Worm (Caenorhabditis elegans) whole organism, L2 larva: ENCODE data around the gene T06D8.2.

ENCODE experiments used
- C34F6.9 ChIP-seq: fragments of 150-350 bp; optimal IDR thresholded peaks from 2 replicates; lab custom pipeline; 2014; ENCODE audit warnings: missing biosample characterization, missing genetic modification characterization
- F13H6.1 ChIP-seq: sonication (generic microtip); optimal IDR thresholded peaks from 2 replicates; lab custom pipeline; 2016; ENCODE audit warnings: missing genetic modification characterization, missing compliant biosample characterization
- Y55F3AM.14 ChIP-seq: fragments of 200-800 bp; sonication (Bioruptor generic); optimal IDR thresholded peaks from 2 replicates; lab custom pipeline; 2018; ENCODE audit warnings: mild to moderate bottlenecking, missing genetic modification characterization, missing compliant biosample characterization
- ZK546.5 ChIP-seq: sonication (generic microtip); optimal IDR thresholded peaks from 2 replicates; lab custom pipeline; 2017; ENCODE audit warnings: missing biosample characterization, missing genetic modification characterization
- alr-1 ChIP-seq: fragments of 150-350 bp; optimal IDR thresholded peaks from 2 replicates; lab custom pipeline; 2014; ENCODE audit warnings: missing biosample characterization, missing genetic modification characterization
- aly-2 ChIP-seq: fragments of 150-350 bp; optimal IDR thresholded peaks from 2 replicates; lab custom pipeline; 2014; ENCODE audit warnings: missing biosample characterization, missing genetic modification characterization
- blmp-1 ChIP-seq: sonication (generic microtip); optimal IDR thresholded peaks from 2 replicates; lab custom pipeline; 2017; ENCODE audit warnings: missing genetic modification characterization, mild to moderate bottlenecking, missing compliant biosample characterization, antibody characterized with exemption, moderate library complexity; ENCODE audit not compliant: insufficient read depth
- ceh-16 ChIP-seq: fragments of 150-350 bp; optimal IDR thresholded peaks from 2 replicates; lab custom pipeline; 2014; ENCODE audit warnings: missing biosample characterization, missing genetic modification characterization
- ceh-82 ChIP-seq: fragments of 150-350 bp; optimal IDR thresholded peaks from 2 replicates; lab custom pipeline; 2014; ENCODE audit warnings: missing biosample characterization, missing genetic modification characterization
- dmd-4 ChIP-seq: sonication (generic microtip); optimal IDR thresholded peaks from 2 replicates; lab custom pipeline; 2017; ENCODE audit warnings: missing biosample characterization, missing genetic modification characterization
- egl-27 ChIP-seq: sonication (generic microtip); optimal IDR thresholded peaks from 3 replicates; lab custom pipeline; 2017; ENCODE audit warnings: missing biosample characterization, missing genetic modification reagents, missing genetic modification characterization
- elt-1 ChIP-seq: fragments of 150-350 bp; optimal IDR thresholded peaks from 2 replicates; lab custom pipeline; 2014; ENCODE audit warnings: missing biosample characterization, missing genetic modification characterization
- elt-3 ChIP-seq: sonication (generic microtip); optimal IDR thresholded peaks from 2 replicates; lab custom pipeline; 2017; ENCODE audit warnings: missing biosample characterization, missing genetic modification characterization
- fos-1 ChIP-seq: fragments of 150-350 bp; optimal IDR thresholded peaks from 2 replicates; lab custom pipeline; 2014; ENCODE audit warnings: missing biosample characterization, missing genetic modification characterization
- gmeb-1 ChIP-seq: fragments of 150-350 bp; optimal IDR thresholded peaks from 2 replicates; lab custom pipeline; 2014; ENCODE audit warnings: missing biosample characterization, missing genetic modification characterization
- lin-11 ChIP-seq: fragments of 150-350 bp; sonication (generic microtip); optimal IDR thresholded peaks from 2 replicates; lab custom pipeline; 2014; ENCODE audit warnings: missing biosample characterization, missing genetic modification characterization, inconsistent platforms, mixed read lengths
- lin-13 ChIP-seq: fragments of 150-350 bp; optimal IDR thresholded peaks from 2 replicates; lab custom pipeline; 2014; ENCODE audit warnings: missing biosample characterization, missing genetic modification reagents, missing genetic modification characterization
- mdl-1 ChIP-seq, 2 experiments: fragments of 150-350 bp in 1 of 2; sonication (generic microtip) in 1 of 2; optimal IDR thresholded peaks; 2 replicates each; lab custom pipeline; 2017; ENCODE audit warnings: missing biosample characterization in 2 of 2, missing genetic modification characterization in 2 of 2
- nhr-10 ChIP-seq: sonication (generic microtip); optimal IDR thresholded peaks from 2 replicates; lab custom pipeline; 2017; ENCODE audit warnings: missing biosample characterization, missing genetic modification characterization
- nhr-11 ChIP-seq: fragments of 150-350 bp; optimal IDR thresholded peaks from 2 replicates; lab custom pipeline; 2014; ENCODE audit warnings: missing biosample characterization, missing genetic modification characterization
- nhr-12 ChIP-seq: fragments of 150-350 bp; optimal IDR thresholded peaks from 2 replicates; lab custom pipeline; 2014; ENCODE audit warnings: missing biosample characterization, missing genetic modification characterization
- nhr-129 ChIP-seq: fragments of 150-350 bp; optimal IDR thresholded peaks from 2 replicates; lab custom pipeline; 2014; ENCODE audit warnings: missing biosample characterization, missing genetic modification characterization
- nhr-21 ChIP-seq: fragments of 150-350 bp; optimal IDR thresholded peaks from 2 replicates; lab custom pipeline; 2014; ENCODE audit warnings: missing biosample characterization, missing genetic modification characterization
- nhr-25 ChIP-seq: fragments of 150-350 bp; sonication (generic microtip); optimal IDR thresholded peaks from 3 replicates; lab custom pipeline; 2014; ENCODE audit warnings: missing biosample characterization, missing genetic modification characterization
- nhr-6 ChIP-seq: fragments of 150-350 bp; optimal IDR thresholded peaks from 2 replicates; lab custom pipeline; 2014; ENCODE audit warnings: missing biosample characterization, missing genetic modification characterization
- nhr-77 ChIP-seq: fragments of 150-350 bp; optimal IDR thresholded peaks from 2 replicates; lab custom pipeline; 2014; ENCODE audit warnings: missing biosample characterization, missing genetic modification characterization
- peb-1 ChIP-seq: fragments of 150-350 bp; optimal IDR thresholded peaks from 2 replicates; lab custom pipeline; 2014; ENCODE audit warnings: missing biosample characterization, missing genetic modification characterization
- sem-4 ChIP-seq: fragments of 150-350 bp; optimal IDR thresholded peaks from 2 replicates; lab custom pipeline; 2014; ENCODE audit warnings: missing biosample characterization, missing genetic modification reagents, missing genetic modification characterization
- sma-3 ChIP-seq: sonication (generic microtip); optimal IDR thresholded peaks from 2 replicates; lab custom pipeline; 2016; ENCODE audit warnings: missing genetic modification reagents, missing genetic modification characterization, missing compliant biosample characterization
- sma-9 ChIP-seq, 2 experiments: fragments of 150-350 bp in 1 of 2; sonication (generic microtip) in 1 of 2; optimal IDR thresholded peaks; 2 replicates each; lab custom pipeline; 2014 to 2016; ENCODE audit warnings: missing genetic modification characterization in 2 of 2, mild to moderate bottlenecking in 1 of 2, missing biosample characterization in 1 of 2, missing compliant biosample characterization in 1 of 2, missing genetic modification reagents in 1 of 2, moderate library complexity in 1 of 2
- snpc-4 ChIP-seq: fragments of 150-350 bp; optimal IDR thresholded peaks from 2 replicates; lab custom pipeline; 2014; ENCODE audit warnings: missing biosample characterization, missing genetic modification characterization
- unc-39 ChIP-seq: fragments of 150-350 bp; optimal IDR thresholded peaks from 2 replicates; lab custom pipeline; 2014; ENCODE audit warnings: missing biosample characterization, missing genetic modification characterization
- unc-55 ChIP-seq: fragments of 150-350 bp; sonication (generic microtip); optimal IDR thresholded peaks from 3 replicates; lab custom pipeline; 2014; ENCODE audit warnings: missing biosample characterization, missing genetic modification reagents, missing genetic modification characterization
- zag-1 ChIP-seq: fragments of 150-350 bp; optimal IDR thresholded peaks from 2 replicates; lab custom pipeline; 2014; ENCODE audit warnings: missing biosample characterization, missing genetic modification characterization
- ztf-1 ChIP-seq: fragments of 200-800 bp; sonication (Bioruptor generic); conservative IDR thresholded peaks from 2 replicates; pipeline ENCODE4 v1.3.6; 2022; ENCODE audit warnings: missing genetic modification characterization, missing compliant biosample characterization
- ztf-11 ChIP-seq: sonication (generic microtip); optimal IDR thresholded peaks from 2 replicates; lab custom pipeline; 2017; ENCODE audit warnings: missing biosample characterization, missing genetic modification characterization
- ztf-4 ChIP-seq: fragments of 150-350 bp; optimal IDR thresholded peaks from 2 replicates; lab custom pipeline; 2014; ENCODE audit warnings: missing biosample characterization, missing genetic modification characterization

Gene T06D8.2

DNA sequence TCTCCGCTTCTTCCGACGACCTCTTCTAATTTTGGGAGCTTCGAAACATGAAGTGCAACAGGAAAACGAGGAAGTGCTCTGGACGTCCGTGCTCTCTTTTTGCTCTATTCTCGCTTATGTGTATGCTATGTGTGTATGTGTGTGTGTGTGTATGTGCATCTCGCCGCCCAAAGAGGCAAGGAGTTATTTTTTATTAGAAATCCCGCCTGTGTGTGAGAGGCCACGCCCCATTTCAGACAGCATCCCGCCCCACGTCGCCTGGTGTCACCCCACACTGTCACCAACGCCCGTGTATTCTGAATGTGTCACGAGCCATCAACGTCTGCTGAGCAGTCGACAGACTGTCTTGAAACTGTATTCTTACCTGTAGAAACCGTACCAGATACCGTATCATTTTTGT lies 29.1 kb downstream of the T06D8.2 start, which contains the start of gene T05B9.2:
Gene T05B9.2 (plus strand): TSS at position 301 of the 400 bp plus-strand sequence.
- TF ChIP-seq zag-1 (tag; lab: Kevin White, UChicago) = no peak
- TF ChIP-seq fos-1 (tag; lab: Kevin White, UChicago) = no peak
- no peak for TF ChIP-seq lin-11 (tag; lab: Kevin White, UChicago)
- no peak for TF ChIP-seq egl-27
- no peak for TF ChIP-seq unc-39
- no peak for TF ChIP-seq nhr-25 (tag; lab: Kevin White, UChicago)
- no peak for TF ChIP-seq ztf-11 (tag; lab: Kevin White, UChicago)
- TF ChIP-seq sma-9 (GFP tag; optimal IDR thresholded peaks at IDR 0.05; lab: Kevin White, UChicago) = no peak
- no peak for TF ChIP-seq sma-9 (tag; optimal IDR thresholded peaks at IDR 0.05; lab: Kevin White, UChicago)
- no peak for TF ChIP-seq ZK546.5
- no peak for TF ChIP-seq mdl-1 (tag; optimal IDR thresholded peaks at IDR 0.05; lab: Kevin White, UChicago)
- no peak for TF ChIP-seq blmp-1 (tag; lab: Kevin White, UChicago)
- no peak for TF ChIP-seq Y55F3AM.14 (GFP tag; lab: Kevin White, UChicago)
- TF ChIP-seq aly-2 (tag; lab: Kevin White, UChicago) = no peak
- TF ChIP-seq sem-4 (tag; lab: Kevin White, UChicago) = no peak
- no peak for TF ChIP-seq sma-3 (GFP tag; lab: Kevin White, UChicago)

- no peak for TF ChIP-seq elt-3 (tag; lab: Kevin White, UChicago)
- TF ChIP-seq nhr-21 (tag; lab: Kevin White, UChicago) = no peak
- TF ChIP-seq ztf-4 (tag; lab: Kevin White, UChicago) = no peak
- TF ChIP-seq ZK546.5 = no peak
- TF ChIP-seq F13H6.1 (tag; lab: Kevin White, UChicago) = no peak
- TF ChIP-seq unc-55 = no peak
- TF ChIP-seq C34F6.9 (tag; lab: Kevin White, UChicago) = no peak
- TF ChIP-seq elt-1 (tag; lab: Kevin White, UChicago) = no peak
- TF ChIP-seq nhr-25 (tag; lab: Kevin White, UChicago) = no peak
- TF ChIP-seq lin-13 = no peak
- no peak for TF ChIP-seq fos-1 (tag; lab: Kevin White, UChicago)
These were observed 33.3 kb downstream of the T06D8.2 start for ce11 chrII:11259766-11260165.

ce11 chrII:11261173-11261572 lies 34.7 kb downstream of the T06D8.2 start, which contains the start of gene T05B9.1:
T05B9.1 (minus strand) TSS chrII:11261192.
- TF ChIP-seq nhr-12 (tag; lab: Kevin White, UChicago) (no peak), sma-9 (GFP tag; optimal IDR thresholded peaks at IDR 0.05; lab: Kevin White, UChicago) (no peak), sma-9 (tag; optimal IDR thresholded peaks at IDR 0.05; lab: Kevin White, UChicago) (no peak), ceh-82 (tag; lab: Kevin White, UChicago) (no peak), nhr-25 (tag; lab: Kevin White, UChicago) (no peak), dmd-4 (no peak), nhr-21 (tag; lab: Kevin White, UChicago) (no peak), sma-3 (GFP tag; lab: Kevin White, UChicago) (no peak), nhr-129 (tag; lab: Kevin White, UChicago) (no peak), nhr-11 (tag; lab: Kevin White, UChicago) (no peak), nhr-77 (tag; lab: Kevin White, UChicago) (no peak), elt-3 (tag; lab: Kevin White, UChicago) (no peak), unc-55 (no peak), blmp-1 (tag; lab: Kevin White, UChicago) (no peak), ztf-11 (tag; lab: Kevin White, UChicago) (no peak), ceh-16 (tag; lab: Kevin White, UChicago) (no peak), mdl-1 (tag; optimal IDR thresholded peaks at IDR 0.05; lab: Kevin White, UChicago) (no peak), gmeb-1 (no peak), ztf-1 (GFP tag; lab: Robert Waterston, UW) (no peak)

DNA sequence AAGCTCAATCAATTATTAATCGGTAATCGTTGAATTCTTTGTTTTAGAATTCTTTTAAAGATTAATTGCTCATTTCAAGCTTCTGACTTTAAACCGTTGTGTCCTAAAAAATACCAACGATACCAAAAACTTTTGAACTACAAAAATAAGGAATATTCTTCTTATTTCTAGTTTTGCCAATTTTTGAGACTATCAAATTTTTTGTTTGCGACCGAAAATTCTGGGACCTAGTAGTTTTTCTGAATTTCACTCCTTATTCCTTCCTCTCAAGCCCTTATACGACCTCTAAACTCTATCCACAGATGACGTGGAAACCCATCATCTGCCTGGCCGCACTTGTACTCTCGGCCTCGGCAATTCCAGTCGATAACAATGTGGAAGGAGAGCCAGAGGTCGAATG lies 42.3 kb downstream of the T06D8.2 start, which contains the start of gene cut-1:
Gene cut-1 (plus strand): TSS at position 301 of the 400 bp plus-strand sequence.
- TF ChIP-seq elt-3 (tag; lab: Kevin White, UChicago) = no peak
- TF ChIP-seq sma-3 (GFP tag; lab: Kevin White, UChicago) = no peak
- no peak for TF ChIP-seq fos-1 (tag; lab: Kevin White, UChicago)
- no peak for TF ChIP-seq elt-1 (tag; lab: Kevin White, UChicago)
- no peak for TF ChIP-seq nhr-6 (tag; lab: Kevin White, UChicago)
- TF ChIP-seq dmd-4 = no peak
- no peak for TF ChIP-seq nhr-12 (tag; lab: Kevin White, UChicago)
- no peak for TF ChIP-seq alr-1 (tag; lab: Kevin White, UChicago)
- TF ChIP-seq unc-39 = no peak
- TF ChIP-seq peb-1 (tag; lab: Kevin White, UChicago) = no peak
- TF ChIP-seq snpc-4 (tag; lab: Kevin White, UChicago) = no peak
- no peak for TF ChIP-seq gmeb-1
- TF ChIP-seq nhr-129 (tag; lab: Kevin White, UChicago) = no peak
- TF ChIP-seq lin-13 = no peak
- no peak for TF ChIP-seq sma-9 (GFP tag; optimal IDR thresholded peaks at IDR 0.05; lab: Kevin White, UChicago)
- TF ChIP-seq sma-9 (tag; optimal IDR thresholded peaks at IDR 0.05; lab: Kevin White, UChicago) = no peak
- TF ChIP-seq unc-55 = no peak
- TF ChIP-seq C34F6.9 (tag; lab: Kevin White, UChicago) = no peak
- no peak for TF ChIP-seq aly-2 (tag; lab: Kevin White, UChicago)
- TF ChIP-seq nhr-10 (tag; lab: Kevin White, UChicago) = no peak
